Worm (Caenorhabditis elegans): ENCODE data around the gene nas-37.

Gene nas-37

DNA sequence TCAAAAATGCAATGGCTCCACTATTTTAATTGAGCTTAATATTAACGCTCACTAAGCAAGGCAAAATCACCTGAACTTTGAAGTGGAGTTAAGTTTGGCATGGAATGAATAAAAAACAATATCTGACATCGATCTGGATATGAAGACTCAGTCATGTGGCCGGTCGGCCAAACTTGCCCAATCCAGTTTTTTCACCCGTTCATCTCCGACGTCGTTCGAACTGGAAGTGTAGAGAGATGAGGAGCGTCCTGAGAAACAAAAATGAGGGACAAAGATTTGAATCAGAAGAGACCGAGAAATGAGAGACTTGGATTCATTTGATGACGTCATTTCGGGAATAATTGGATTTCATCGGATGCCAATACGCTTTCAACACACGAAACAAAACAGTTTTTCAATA, 10.8 kb downstream of the nas-37 start:
- TF ChIP-seq tbx-8 (GFP tag; optimal IDR thresholded peaks at IDR 0.05) (no peak), snpc-4 (tag; optimal IDR thresholded peaks at IDR 0.05) (no peak), zip-8 (tag; optimal IDR thresholded peaks at IDR 0.05) (peak; percentile 20)

DNA sequence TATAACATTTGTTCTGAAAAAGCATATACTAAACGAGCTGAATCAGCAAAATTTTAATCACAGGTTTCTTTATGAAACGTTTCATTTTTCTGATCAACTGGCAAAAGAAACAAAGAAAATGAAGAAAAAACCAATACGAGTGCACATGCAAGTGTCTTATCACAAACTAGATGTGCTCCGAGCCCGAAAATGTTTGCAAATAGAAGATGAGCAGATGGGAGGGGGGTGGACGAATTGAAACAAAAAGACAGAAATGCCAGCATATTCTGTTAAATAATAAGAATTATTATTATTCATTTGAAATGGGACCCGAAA, 14.9 kb downstream of the nas-37 start:
- no peak for TF ChIP-seq ces-1 (GFP tag; optimal IDR thresholded peaks at IDR 0.05)
- TF ChIP-seq sem-2 (GFP tag; optimal IDR thresholded peaks at IDR 0.05), result no peak

DNA sequence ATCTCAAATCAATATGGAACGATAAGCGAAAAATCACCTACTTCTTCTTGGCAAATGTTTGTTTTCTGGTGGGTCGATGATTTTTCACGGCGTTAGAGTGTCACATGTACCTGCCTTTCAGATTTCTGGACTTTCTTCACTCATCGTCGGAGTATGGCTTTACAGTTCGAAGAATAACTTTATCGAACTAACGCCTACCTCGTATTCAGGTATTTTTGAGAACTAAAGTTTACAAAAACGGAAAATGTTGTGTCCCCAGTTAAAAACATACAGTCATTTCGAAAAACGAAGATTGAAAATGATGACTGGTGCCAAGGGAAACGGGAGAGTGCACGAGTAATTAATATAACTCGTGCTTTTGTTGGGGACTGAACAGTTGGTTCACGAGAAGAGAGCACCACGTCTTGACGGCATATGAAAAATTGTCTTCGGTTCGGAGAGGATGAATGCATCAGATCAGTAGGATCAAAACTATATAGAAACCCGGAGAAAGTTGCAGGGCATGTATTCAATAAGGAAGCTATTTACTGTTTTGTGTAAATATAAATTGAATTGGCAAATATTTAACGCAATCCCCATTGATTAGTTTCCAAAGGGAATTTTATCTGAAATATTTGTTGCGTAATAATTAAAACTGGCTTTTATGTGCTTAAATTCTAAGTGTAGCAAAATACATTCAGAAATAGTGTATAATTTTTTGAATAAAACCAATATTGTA, 15.4 kb downstream of the nas-37 start:
- TF ChIP-seq hlh-1 (tag; optimal IDR thresholded peaks at IDR 0.05) (peak; percentile 92), nhr-12 (tag; optimal IDR thresholded peaks at IDR 0.05) (no peak), zip-8 (tag; optimal IDR thresholded peaks at IDR 0.05) (peak; percentile 94), cnd-1 (tag; optimal IDR thresholded peaks at IDR 0.05) (peak; percentile 47)

DNA sequence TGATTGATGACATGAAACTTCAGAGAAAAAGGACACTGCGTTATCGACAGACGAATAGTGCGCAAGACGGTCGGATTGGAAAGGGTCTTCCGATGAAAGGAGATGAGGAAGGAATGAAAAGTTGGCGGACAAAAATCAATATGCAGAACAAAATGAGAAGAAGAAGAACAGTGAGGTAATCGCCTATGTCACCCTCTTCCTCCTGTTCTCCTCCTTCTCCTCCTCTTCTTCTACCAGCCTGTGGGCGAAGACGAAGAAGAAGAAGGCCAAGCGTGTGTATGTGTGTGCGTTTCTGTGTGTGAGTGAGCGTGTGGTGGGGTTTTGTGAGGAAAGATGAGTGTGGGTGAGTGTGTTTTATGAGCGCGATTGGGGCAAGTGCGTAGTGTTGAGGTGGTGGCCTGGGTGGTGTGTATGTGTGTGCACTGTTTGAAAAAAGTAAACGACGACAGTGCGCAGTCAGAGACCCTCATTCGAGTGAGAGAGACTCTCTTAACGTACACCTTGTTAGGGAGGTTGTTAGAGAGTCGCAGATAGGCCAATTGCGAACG, 16.6 kb downstream of the nas-37 start, which contains the start of gene tsp-21:
tsp-21 (plus strand) TSS at position 146 of the 548 bp plus-strand sequence.
- peak; percentile 42 for TF ChIP-seq unc-62 (GFP tag; optimal IDR thresholded peaks at IDR 0.05)
- TF ChIP-seq mep-1 (tag; optimal IDR thresholded peaks at IDR 0.05), result peak; percentile 77
- peak; percentile 45 for TF ChIP-seq ham-2 (GFP tag; optimal IDR thresholded peaks at IDR 0.05)
- no peak for TF ChIP-seq nhr-28 (tag; optimal IDR thresholded peaks at IDR 0.05)
- TF ChIP-seq pha-4 (tag; optimal IDR thresholded peaks at IDR 0.05), result peak; percentile 88
- peak; percentile 83 for TF ChIP-seq hlh-1 (tag; optimal IDR thresholded peaks at IDR 0.05)
- TF ChIP-seq ceh-39 (tag; optimal IDR thresholded peaks at IDR 0.05), result peak; percentile 67
- TF ChIP-seq M03D4.4 (tag; optimal IDR thresholded peaks at IDR 0.05), result peak; percentile 76
- peak; percentile 96 for TF ChIP-seq cnd-1 (tag; optimal IDR thresholded peaks at IDR 0.05)
- peak; percentile 43 for TF ChIP-seq unc-39 (tag; optimal IDR thresholded peaks at IDR 0.05)
- TF ChIP-seq mls-2 (tag; optimal IDR thresholded peaks at IDR 0.05), result peak; percentile 83
- peak; percentile 47 for TF ChIP-seq unc-120 (tag; optimal IDR thresholded peaks at IDR 0.05; ENCODE audit: poor library complexity, severe bottlenecking)
- TF ChIP-seq elt-1 (tag; optimal IDR thresholded peaks at IDR 0.05; ENCODE audit: borderline replicate concordance, insufficient read depth), result peak; percentile 48
- no peak for TF ChIP-seq nhr-76 (tag; optimal IDR thresholded peaks at IDR 0.05)
- TF ChIP-seq nhr-12 (tag; optimal IDR thresholded peaks at IDR 0.05), result peak; percentile 31
- TF ChIP-seq blmp-1 (tag; optimal IDR thresholded peaks at IDR 0.05), result no peak
- TF ChIP-seq flh-1 (GFP tag; optimal IDR thresholded peaks at IDR 0.05), result no peak
- no peak for TF ChIP-seq ceh-83 (GFP tag; optimal IDR thresholded peaks at IDR 0.05)
- peak; percentile 83 for TF ChIP-seq sptf-1 (tag; optimal IDR thresholded peaks at IDR 0.05)
- TF ChIP-seq drap-1 (GFP tag; optimal IDR thresholded peaks at IDR 0.05), result peak; percentile 52
- peak; percentile 76 for TF ChIP-seq lin-13 (tag; optimal IDR thresholded peaks at IDR 0.05)
- peak; percentile 44 for TF ChIP-seq ces-1 (GFP tag; optimal IDR thresholded peaks at IDR 0.05)
- peak; percentile 52 for TF ChIP-seq nhr-237 (tag; optimal IDR thresholded peaks at IDR 0.05)
- TF ChIP-seq nhr-2 (tag; optimal IDR thresholded peaks at IDR 0.05), result peak; percentile 79
- no peak for TF ChIP-seq zip-8 (tag; optimal IDR thresholded peaks at IDR 0.05)
- TF ChIP-seq snpc-4 (tag; optimal IDR thresholded peaks at IDR 0.05), result no peak
- TF ChIP-seq sem-2 (GFP tag; optimal IDR thresholded peaks at IDR 0.05), result peak; percentile 23
- peak; percentile 38 for TF ChIP-seq ztf-11 (tag; optimal IDR thresholded peaks at IDR 0.05)

DNA sequence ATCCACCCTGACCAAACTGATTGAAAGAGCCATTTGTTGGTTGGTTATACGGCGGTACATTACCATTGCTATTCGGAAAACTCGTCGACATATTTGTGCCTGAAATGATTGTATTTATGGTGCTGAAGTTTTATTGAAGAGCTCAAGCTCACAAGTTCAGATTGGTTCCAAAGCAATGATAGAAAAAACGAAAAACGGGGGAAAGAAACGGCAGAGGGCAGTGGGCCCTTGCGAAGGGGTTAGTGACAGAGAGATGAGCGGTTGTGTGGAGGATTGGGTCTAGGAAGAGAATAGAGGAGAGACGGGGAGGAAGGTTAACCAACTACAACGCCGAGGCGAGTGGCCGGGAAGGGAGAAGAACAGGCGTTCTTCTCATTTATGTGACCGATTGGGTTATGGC, 17.5 kb downstream of the nas-37 start, which contains the start of gene nra-3:
nra-3 (minus strand) TSS at position 101 of the 400 bp plus-strand sequence.
- TF ChIP-seq elt-3 (tag; optimal IDR thresholded peaks at IDR 0.05), result no peak
- TF ChIP-seq cnd-1 (tag; optimal IDR thresholded peaks at IDR 0.05), result peak; percentile 1
- TF ChIP-seq nhr-2 (tag; optimal IDR thresholded peaks at IDR 0.05), result peak; percentile 15
- peak; percentile 17 for TF ChIP-seq ces-1 (GFP tag; optimal IDR thresholded peaks at IDR 0.05)
- TF ChIP-seq sptf-1 (tag; optimal IDR thresholded peaks at IDR 0.05), result no peak
- no peak for TF ChIP-seq drap-1 (GFP tag; optimal IDR thresholded peaks at IDR 0.05)

Measured in whole organism, mixed stage, embryonic.